Worm (Caenorhabditis elegans): ENCODE data around the gene ceh-33.

The ceh-33 gene

DNA sequence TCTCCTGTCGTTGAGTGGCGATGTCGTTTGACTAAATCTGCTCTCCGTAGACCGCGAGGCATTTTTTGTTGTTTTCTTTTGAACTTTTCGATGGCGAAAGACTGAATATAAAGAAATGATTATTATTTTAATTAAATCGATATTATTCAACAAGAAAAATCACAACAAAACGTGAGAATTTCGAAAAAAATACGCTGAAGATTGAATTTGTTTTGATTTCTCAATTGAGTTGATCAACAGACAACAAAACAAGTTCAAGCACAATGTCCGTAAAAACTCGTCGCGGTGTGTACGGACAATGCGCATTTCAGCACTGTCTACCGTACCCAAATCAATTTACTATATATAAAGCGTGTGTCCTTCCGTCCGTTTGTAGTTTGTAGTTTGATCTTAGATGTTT, 46.5 kb downstream of the ceh-33 start, which contains the start of gene B0238.9:
Gene B0238.9 (minus strand): TSS at position 101 of the 400 bp plus-strand sequence.
- TF ChIP-seq ztf-18 (tag; optimal IDR thresholded peaks at IDR 0.05) (no peak), lsl-1 (GFP tag; optimal IDR thresholded peaks at IDR 0.05) (peak; percentile 26)

DNA sequence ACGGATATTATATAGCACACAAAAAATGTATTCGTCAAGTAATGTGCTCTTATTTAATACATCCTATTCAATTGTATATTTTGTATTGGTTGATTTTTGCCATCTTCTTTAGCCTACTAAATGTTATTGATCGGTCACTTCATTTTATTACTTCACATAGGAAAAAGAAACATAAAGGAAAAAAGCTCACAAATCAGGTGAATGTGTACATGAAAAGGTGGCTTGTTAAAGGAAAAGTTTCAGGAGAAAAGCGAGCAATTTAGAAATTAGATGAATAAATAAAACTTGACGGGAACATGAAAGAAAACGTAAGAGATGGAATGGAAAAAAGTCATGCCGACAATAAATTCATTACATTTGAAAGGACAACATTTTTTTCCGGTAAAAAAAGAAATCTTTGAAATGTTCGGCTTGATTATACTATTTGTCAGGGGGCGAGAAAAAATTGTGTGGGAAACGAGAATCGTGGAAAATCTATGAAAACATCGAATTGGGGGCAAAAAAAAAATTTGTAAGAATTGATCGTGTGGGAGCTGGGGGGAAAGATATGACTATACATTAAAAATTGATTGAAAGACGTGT, 48.9 kb downstream of the ceh-33 start:
- TF ChIP-seq nhr-90 (tag; optimal IDR thresholded peaks at IDR 0.05) (no peak), attf-5 (GFP tag; optimal IDR thresholded peaks at IDR 0.05) (no peak), bed-1 (GFP tag; IDR thresholded peaks at IDR 0.05) (no peak), cebp-1 (GFP tag; IDR thresholded peaks at IDR 0.05) (no peak), cebp-1 (tag; optimal IDR thresholded peaks at IDR 0.05) (peak; percentile 58), C17E4.6 (GFP tag; IDR thresholded peaks at IDR 0.05) (no peak), zim-3 (tag; optimal IDR thresholded peaks at IDR 0.05) (no peak), lin-54 (GFP tag; optimal IDR thresholded peaks at IDR 0.05) (peak; percentile 33), lin-35 (GFP tag; optimal IDR thresholded peaks at IDR 0.05) (peak in 1 of 3 experiments; percentile 64), mcd-1 (GFP tag; IDR thresholded peaks at IDR 0.05) (no peak), lir-1 (GFP tag; conservative IDR thresholded peaks at IDR 0.05) (no peak), hrde-1 (tag; optimal IDR thresholded peaks at IDR 0.05; ENCODE audit: borderline replicate concordance) (peak; percentile 42), tbp1 (GFP tag; optimal IDR thresholded peaks at IDR 0.05) (peak; percentile 29), mes-4 (tag; optimal IDR thresholded peaks at IDR 0.05) (no peak), F52B5.7 (tag; optimal IDR thresholded peaks at IDR 0.05) (peak; percentile 41), dox-1 (GFP tag; IDR thresholded peaks at IDR 0.05) (no peak), madf-6 (GFP tag; IDR thresholded peaks at IDR 0.05) (peak; percentile 58), B0019.2 (GFP tag; conservative IDR thresholded peaks at IDR 0.05) (no peak), repo-1 (tag; optimal IDR thresholded peaks at IDR 0.05) (peak; percentile 82), D2030.7 (GFP tag; IDR thresholded peaks at IDR 0.05) (0 out of 2 replicates have a peak, but pooled peaks have one; percentile 9), tbx-9 (tag; optimal IDR thresholded peaks at IDR 0.05; ENCODE audit: borderline replicate concordance) (no peak), ceh-27 (GFP tag; optimal IDR thresholded peaks at IDR 0.05) (no peak), fkh-3 (tag; optimal IDR thresholded peaks at IDR 0.05) (peak; percentile 46), ceh-79 (tag; optimal IDR thresholded peaks at IDR 0.05) (peak; percentile 48), sdz-38 (tag; optimal IDR thresholded peaks at IDR 0.05) (no peak), snpc-1.3 (tag; optimal IDR thresholded peaks at IDR 0.05; ENCODE audit: insufficient read depth) (peak; percentile 54), F33H1.4 (GFP tag; IDR thresholded peaks at IDR 0.05) (peak; percentile 26), F49E8.2 (tag; optimal IDR thresholded peaks at IDR 0.05; ENCODE audit: insufficient read depth) (peak; percentile 52), lsy-27 (tag; optimal IDR thresholded peaks at IDR 0.05; ENCODE audit: borderline replicate concordance, insufficient read depth) (no peak), B0336.3 (GFP tag; IDR thresholded peaks at IDR 0.05) (0 out of 2 replicates have a peak, but pooled peaks have one; percentile 34), lsl-1 (GFP tag; optimal IDR thresholded peaks at IDR 0.05) (no peak), attf-6 (GFP tag; IDR thresholded peaks at IDR 0.05) (0 out of 2 replicates have a peak, but pooled peaks have one; percentile 47), atf-7 (tag; optimal IDR thresholded peaks at IDR 0.05) (no peak), nhr-179 (tag; optimal IDR thresholded peaks at IDR 0.05) (no peak), efl-1 (GFP tag; optimal IDR thresholded peaks at IDR 0.05) (no peak), ekl-4 (GFP tag; IDR thresholded peaks at IDR 0.05) (peak; percentile 60; the same call in 1 of the 2 replicates), hmg-1.2 (GFP tag; IDR thresholded peaks at IDR 0.05) (no peak), nhr-80 (tag; optimal IDR thresholded peaks at IDR 0.05) (no peak), lag-1 (GFP tag; IDR thresholded peaks at IDR 0.05) (no peak), Y53G8AR.9 (GFP tag; conservative IDR thresholded peaks at IDR 0.05) (peak; percentile 63; the same call in 1 of the 2 replicates), ama-1 (optimal IDR thresholded peaks at IDR 0.05) (no peak), ama-1 (GFP tag; optimal IDR thresholded peaks at IDR 0.05) (peak in 1 of 2 experiments; percentile 55), die-1 (tag; optimal IDR thresholded peaks at IDR 0.05) (peak; percentile 38), Y56A3A.18 (GFP tag; IDR thresholded peaks at IDR 0.05) (0 out of 2 replicates have a peak, but pooled peaks have one; percentile 12), tlf-1 (GFP tag; optimal IDR thresholded peaks at IDR 0.05) (peak; percentile 5)
